Worm (Caenorhabditis elegans) whole organism, young adult: Measurements from ENCODE around the gene D1005.2.
A peak's percentile ranks its signal among the peaks of the same experiment; 100 is the strongest.

Experiments
- C17E4.6 ChIP-seq: fragments of 200-800 bp; sonication (Bioruptor generic); IDR thresholded peaks from 2 replicates; pipeline ENCODE4 v1.3.6; 2022; ENCODE audit warnings: missing genetic modification reagents, missing genetic modification characterization, missing compliant biosample characterization
- F22D6.2 ChIP-seq: sonication (generic microtip); optimal IDR thresholded peaks from 2 replicates; lab custom pipeline; 2016; ENCODE audit warnings: mild to moderate bottlenecking, missing genetic modification characterization, missing compliant biosample characterization
- F37B4.10 ChIP-seq: fragments of 200-800 bp; sonication (Bioruptor generic); IDR thresholded peaks from 2 replicates; pipeline ENCODE4 v1.3.6; 2022; ENCODE audit warnings: missing genetic modification characterization, missing compliant biosample characterization
- F39B2.1 ChIP-seq: fragments of 200-800 bp; sonication (Bioruptor generic); IDR thresholded peaks from 2 replicates; pipeline ENCODE4 v1.3.6; 2022; ENCODE audit warnings: missing genetic modification reagents, missing genetic modification characterization, missing compliant biosample characterization
- F52B5.7 ChIP-seq: sonication (generic microtip); optimal IDR thresholded peaks from 2 replicates; lab custom pipeline; 2016; ENCODE audit warnings: mild to moderate bottlenecking, missing genetic modification characterization, missing compliant biosample characterization
- F57C9.4 ChIP-seq: sonication (generic microtip); optimal IDR thresholded peaks from 2 replicates; lab custom pipeline; 2017; ENCODE audit warnings: mild to moderate bottlenecking, missing genetic modification characterization, missing compliant biosample characterization
- K11D2.4 ChIP-seq: fragments of 200-800 bp; sonication (Bioruptor generic); IDR thresholded peaks from 2 replicates; pipeline ENCODE4 v1.3.6; 2022; ENCODE audit warnings: missing genetic modification reagents, missing genetic modification characterization, missing compliant biosample characterization
- Y53G8AR.9 ChIP-seq: fragments of 200-800 bp; sonication (Bioruptor generic); conservative IDR thresholded peaks from 2 replicates; pipeline ENCODE4 v1.3.6; 2022; ENCODE audit warnings: missing genetic modification reagents, missing genetic modification characterization, missing compliant biosample characterization
- Y67H2A.10 ChIP-seq: fragments of 200-800 bp; sonication (Bioruptor generic); conservative IDR thresholded peaks from 2 replicates; pipeline ENCODE4 v1.3.6; 2022; ENCODE audit warnings: missing genetic modification reagents, missing genetic modification characterization, missing compliant biosample characterization
- Y95B8A.8 ChIP-seq: fragments of 200-800 bp; sonication (Bioruptor generic); IDR thresholded peaks from 2 replicates; pipeline ENCODE4 v1.3.6; 2022; ENCODE audit warnings: missing genetic modification reagents, missing genetic modification characterization, missing compliant biosample characterization
- akir-1 ChIP-seq: fragments of 200-800 bp; sonication (Bioruptor generic); optimal IDR thresholded peaks from 2 replicates; lab custom pipeline; 2018; ENCODE audit warnings: mild to moderate bottlenecking, missing genetic modification characterization, moderate library complexity, missing compliant biosample characterization
- aptf-2 ChIP-seq: fragments of 200-800 bp; sonication (Bioruptor generic); conservative IDR thresholded peaks from 2 replicates; pipeline ENCODE4 v1.3.6; 2022; ENCODE audit warnings: missing genetic modification reagents, missing genetic modification characterization, missing compliant biosample characterization
- athp-1 ChIP-seq: sonication (generic microtip); optimal IDR thresholded peaks from 2 replicates; lab custom pipeline; 2017; ENCODE audit warnings: mild to moderate bottlenecking, missing genetic modification characterization, missing compliant biosample characterization
- bed-2 ChIP-seq: fragments of 200-800 bp; sonication (Bioruptor generic); IDR thresholded peaks from 2 replicates; pipeline ENCODE4 v1.3.6; 2022; ENCODE audit warnings: missing genetic modification reagents, missing genetic modification characterization, missing compliant biosample characterization
- cebp-1 ChIP-seq, 2 experiments: fragments of 200-800 bp in 1 of 2; sonication (Bioruptor generic) in 1 of 2; sonication (generic microtip) in 1 of 2; IDR thresholded peaks in 1 of 2; optimal IDR thresholded peaks in 1 of 2; 2 replicates each; pipeline versions ENCODE4 v1.3.6 to Lab custom; 2017 to 2022; ENCODE audit warnings: missing compliant biosample characterization in 2 of 2, missing genetic modification characterization in 2 of 2, mild to moderate bottlenecking in 1 of 2, missing genetic modification reagents in 1 of 2, moderate library complexity in 1 of 2
- cebp-2 ChIP-seq: fragments of 200-800 bp; sonication (Bioruptor generic); IDR thresholded peaks from 2 replicates; pipeline ENCODE4 v1.3.6; 2022; ENCODE audit warnings: missing genetic modification characterization, missing compliant biosample characterization
- ceh-100 ChIP-seq: fragments of 200-800 bp; sonication (Bioruptor generic); IDR thresholded peaks from 2 replicates; pipeline ENCODE4 v1.3.6; 2022; ENCODE audit warnings: missing genetic modification reagents, missing genetic modification characterization, missing compliant biosample characterization
- dpff-1 ChIP-seq: sonication (generic microtip); optimal IDR thresholded peaks from 2 replicates; lab custom pipeline; 2017; ENCODE audit warnings: mild to moderate bottlenecking, missing genetic modification characterization, missing compliant biosample characterization
- egl-44 ChIP-seq: fragments of 200-800 bp; sonication (Bioruptor generic); IDR thresholded peaks from 2 replicates; pipeline ENCODE4 v1.3.6; 2022; ENCODE audit warnings: missing genetic modification reagents, missing genetic modification characterization, missing compliant biosample characterization
- ets-4 ChIP-seq: fragments of 200-800 bp; sonication (Bioruptor generic); optimal IDR thresholded peaks from 2 replicates; lab custom pipeline; 2018; ENCODE audit warnings: mild to moderate bottlenecking, missing genetic modification characterization, missing compliant biosample characterization
- him-1 ChIP-seq: sonication (generic microtip); optimal IDR thresholded peaks from 2 replicates; lab custom pipeline; 2016; ENCODE audit warnings: missing genotype, missing genetic modification reagents, missing genetic modification characterization, missing compliant biosample characterization
- hmg-1.2 ChIP-seq: fragments of 200-800 bp; sonication (Bioruptor generic); IDR thresholded peaks from 2 replicates; pipeline ENCODE4 v1.3.6; 2022; ENCODE audit warnings: missing genetic modification reagents, missing genetic modification characterization, missing compliant biosample characterization
- hmg-20 ChIP-seq: fragments of 200-800 bp; sonication (Bioruptor generic); IDR thresholded peaks from 2 replicates; pipeline ENCODE4 v1.3.6; 2022; ENCODE audit warnings: missing genetic modification reagents, missing genetic modification characterization, missing compliant biosample characterization
- hrde-1 ChIP-seq: sonication (generic microtip); optimal IDR thresholded peaks from 2 replicates; lab custom pipeline; 2016; ENCODE audit warnings: missing genetic modification characterization, mild to moderate bottlenecking, missing compliant biosample characterization, moderate library complexity, missing genotype, missing genetic modification reagents, borderline replicate concordance
- hsf-1 ChIP-seq: fragments of 200-800 bp; sonication (Bioruptor generic); IDR thresholded peaks from 2 replicates; pipeline ENCODE4 v1.3.6; 2022; ENCODE audit warnings: missing genetic modification reagents, missing genetic modification characterization, missing compliant biosample characterization
- lag-1 ChIP-seq: fragments of 200-800 bp; sonication (Bioruptor generic); IDR thresholded peaks from 2 replicates; pipeline ENCODE4 v1.3.6; 2022; ENCODE audit warnings: missing genetic modification reagents, missing genetic modification characterization, missing compliant biosample characterization
- lin-35 ChIP-seq, 3 experiments: fragments of 150-350 bp in 2 of 3; sonication (generic microtip) in 1 of 3; optimal IDR thresholded peaks; 2 replicates each; lab custom pipeline; 2014 to 2018; ENCODE audit warnings: missing biosample characterization in 3 of 3, missing genetic modification characterization in 3 of 3, missing genetic modification reagents in 3 of 3
- lsl-1 ChIP-seq: fragments of 200-800 bp; sonication (Bioruptor generic); optimal IDR thresholded peaks from 2 replicates; lab custom pipeline; 2018; ENCODE audit warnings: mild to moderate bottlenecking, missing genetic modification characterization, moderate library complexity, missing compliant biosample characterization
- lsy-27 ChIP-seq: sonication (generic microtip); optimal IDR thresholded peaks from 2 replicates; lab custom pipeline; 2017; ENCODE audit warnings: missing genetic modification characterization, mild to moderate bottlenecking, missing compliant biosample characterization, antibody characterized with exemption, missing genotype, borderline replicate concordance; ENCODE audit not compliant: insufficient read depth
- madf-3 ChIP-seq: fragments of 200-800 bp; sonication (Bioruptor generic); IDR thresholded peaks from 2 replicates; pipeline ENCODE4 v1.3.6; 2022; ENCODE audit warnings: missing genetic modification reagents, missing genetic modification characterization, missing compliant biosample characterization
- madf-8 ChIP-seq: fragments of 200-800 bp; sonication (Bioruptor generic); conservative IDR thresholded peaks from 2 replicates; pipeline ENCODE4 v1.3.6; 2022; ENCODE audit warnings: missing genetic modification reagents, missing genetic modification characterization, missing compliant biosample characterization
- mcd-1 ChIP-seq: fragments of 200-800 bp; sonication (Bioruptor generic); IDR thresholded peaks from 2 replicates; pipeline ENCODE4 v1.3.6; 2022; ENCODE audit warnings: missing genetic modification reagents, missing genetic modification characterization, missing compliant biosample characterization
- nfyb-1 ChIP-seq: fragments of 200-800 bp; sonication (Bioruptor generic); IDR thresholded peaks from 2 replicates; pipeline ENCODE4 v1.3.6; 2022; ENCODE audit warnings: missing genetic modification reagents, missing genetic modification characterization, missing compliant biosample characterization
- pha-4 ChIP-seq: fragments of 150-350 bp; sonication (generic microtip); optimal IDR thresholded peaks from 2 replicates; lab custom pipeline; 2014; ENCODE audit warnings: missing biosample characterization, missing genetic modification reagents, missing genetic modification characterization
- repo-1 ChIP-seq: sonication (generic microtip); optimal IDR thresholded peaks from 2 replicates; lab custom pipeline; 2017; ENCODE audit warnings: mild to moderate bottlenecking, missing genetic modification characterization, missing compliant biosample characterization
- sdz-38 ChIP-seq: sonication (generic microtip); optimal IDR thresholded peaks from 2 replicates; lab custom pipeline; 2016; ENCODE audit warnings: missing genotype, missing genetic modification characterization, missing compliant biosample characterization
- snpc-1.3 ChIP-seq: sonication (generic microtip); optimal IDR thresholded peaks from 2 replicates; lab custom pipeline; 2017; ENCODE audit warnings: missing genetic modification characterization, mild to moderate bottlenecking, missing compliant biosample characterization, antibody characterized with exemption, moderate library complexity, missing genotype, missing genetic modification reagents; ENCODE audit not compliant: insufficient read depth
- snpc-3.4 ChIP-seq: sonication (generic microtip); optimal IDR thresholded peaks from 2 replicates; lab custom pipeline; 2017; ENCODE audit warnings: missing genetic modification characterization, mild to moderate bottlenecking, missing compliant biosample characterization, antibody characterized with exemption, moderate library complexity, missing genotype, missing genetic modification reagents
- tbp1 ChIP-seq: fragments of 200-800 bp; sonication (Bioruptor generic); optimal IDR thresholded peaks from 2 replicates; lab custom pipeline; 2018; ENCODE audit warnings: mild to moderate bottlenecking, missing genetic modification characterization, missing compliant biosample characterization
- zfh-2 ChIP-seq: fragments of 200-800 bp; sonication (Bioruptor generic); conservative IDR thresholded peaks from 2 replicates; pipeline ENCODE4 v1.3.6; 2022; ENCODE audit warnings: missing genetic modification reagents, missing genetic modification characterization, missing compliant biosample characterization
- ztf-3 ChIP-seq: fragments of 200-800 bp; sonication (Bioruptor generic); optimal IDR thresholded peaks from 2 replicates; lab custom pipeline; 2018; ENCODE audit warnings: mild to moderate bottlenecking, missing genetic modification characterization, missing compliant biosample characterization
- ztf-6 ChIP-seq: fragments of 200-800 bp; sonication (Bioruptor generic); IDR thresholded peaks from 2 replicates; pipeline ENCODE4 v1.3.6; 2022; ENCODE audit warnings: missing genetic modification reagents, missing genetic modification characterization, missing compliant biosample characterization

The D1005.2 gene

ce11 chrX:1446593-1447141 is 12.2 kb upstream of the D1005.2 start, which contains the start of gene zfp-3 (continued):
- TF ChIP-seq ztf-3 (GFP tag; lab: Kevin White, UChicago) = no peak
- no peak for TF ChIP-seq lsl-1 (GFP tag; lab: Kevin White, UChicago)
- no peak for TF ChIP-seq bed-2 (GFP tag; lab: Robert Waterston, UW)
- TF ChIP-seq ztf-6 = no peak
- TF ChIP-seq cebp-1 (GFP tag; IDR thresholded peaks at IDR 0.05; lab: Robert Waterston, UW) = 0 out of 2 replicates have a peak, but pooled peaks have one; percentile 45
- no peak for TF ChIP-seq cebp-1 (tag; optimal IDR thresholded peaks at IDR 0.05; lab: Kevin White, UChicago)
- peak; percentile 20 for TF ChIP-seq F22D6.2 (tag; lab: Kevin White, UChicago)
- TF ChIP-seq hsf-1 (GFP tag; lab: Robert Waterston, UW) = no peak
- no peak for TF ChIP-seq F37B4.10 (GFP tag; lab: Robert Waterston, UW)
- TF ChIP-seq ceh-100 = no peak
- peak; percentile 76 for TF ChIP-seq akir-1 (GFP tag; lab: Kevin White, UChicago)
- peak; percentile 84 for TF ChIP-seq pha-4
- peak; percentile 67 for TF ChIP-seq tbp1 (GFP tag; lab: Kevin White, UChicago)
- peak; percentile 84 for TF ChIP-seq nfyb-1
- no peak for TF ChIP-seq hrde-1 (tag; lab: Kevin White, UChicago)
- peak; percentile 87 for TF ChIP-seq Y67H2A.10 (GFP tag; lab: Robert Waterston, UW)
- TF ChIP-seq madf-8 = no peak
- TF ChIP-seq madf-3 = no peak
- TF ChIP-seq F39B2.1 (GFP tag; lab: Robert Waterston, UW) = no peak
- TF ChIP-seq lag-1 (GFP tag; lab: Robert Waterston, UW) = no peak
- peak; percentile 83 for TF ChIP-seq egl-44
- peak; percentile 53; the same call in 1 of the 2 replicates for TF ChIP-seq hmg-20 (GFP tag; lab: Robert Waterston, UW)
- no peak for TF ChIP-seq him-1 (tag; lab: Kevin White, UChicago)
- no peak for TF ChIP-seq cebp-2 (GFP tag; lab: Robert Waterston, UW)
- no peak for TF ChIP-seq aptf-2
- no peak for TF ChIP-seq snpc-3.4 (tag; lab: Kevin White, UChicago)
- no peak for TF ChIP-seq C17E4.6 (GFP tag; lab: Robert Waterston, UW)
- peak; percentile 77; the same call in 1 of the 2 replicates for TF ChIP-seq Y53G8AR.9 (GFP tag; lab: Robert Waterston, UW)
- TF ChIP-seq ets-4 (GFP tag; lab: Kevin White, UChicago) = peak; percentile 19
- no peak for TF ChIP-seq sdz-38 (tag; lab: Kevin White, UChicago)
- TF ChIP-seq athp-1 (tag; lab: Kevin White, UChicago) = peak; percentile 92
- TF ChIP-seq F57C9.4 (tag; lab: Kevin White, UChicago) = no peak
- no peak for TF ChIP-seq Y95B8A.8 (GFP tag; lab: Robert Waterston, UW)
- TF ChIP-seq snpc-1.3 = no peak
- peak in 1 of 3 experiments; percentile 76 for TF ChIP-seq lin-35 (GFP tag; optimal IDR thresholded peaks at IDR 0.05; lab: Kevin White, UChicago)
- TF ChIP-seq dpff-1 = no peak
- peak; percentile 97 for TF ChIP-seq zfh-2 (GFP tag; lab: Robert Waterston, UW)
- peak; percentile 31 for TF ChIP-seq F52B5.7 (tag; lab: Kevin White, UChicago)

ce11 chrX:1450352-1450818 is 8.4 kb upstream of the D1005.2 start, which contains the start of gene W05H7.1:
W05H7.1 (plus strand) TSS chrX:1450768.
- peak; percentile 7; the same call in 1 of the 2 replicates for TF ChIP-seq mcd-1
- no peak for TF ChIP-seq lsy-27 (tag; lab: Kevin White, UChicago)
- TF ChIP-seq hmg-1.2 = peak; percentile 46; the same call in 1 of the 2 replicates
- TF ChIP-seq K11D2.4 = 0 out of 2 replicates have a peak, but pooled peaks have one; percentile 23
- TF ChIP-seq repo-1 (tag; lab: Kevin White, UChicago) = no peak
